Fruit fly (Drosophila melanogaster): ENCODE data around the gene CanA-14F.
A peak's percentile ranks its signal among the peaks of the same experiment; 100 is the strongest.

CanA-14F gene

dm6 chrX:16552567-16552966 is 34.4 kb downstream of the CanA-14F start (continued):
- TF ChIP-seq Nf-YB (GFP tag; optimal IDR thresholded peaks at IDR 0.05) (peak; percentile 62), ewg (GFP tag; optimal IDR thresholded peaks at IDR 0.05) (peak; percentile 49), pros (GFP tag; optimal IDR thresholded peaks at IDR 0.05) (no peak), CG17186 (GFP tag; optimal IDR thresholded peaks at IDR 0.05) (peak; percentile 8), C15 (GFP tag; IDR thresholded peaks at IDR 0.05) (0 out of 3 replicates have a peak, but pooled peaks have one; percentile 27), toy (GFP tag; IDR thresholded peaks at IDR 0.05) (no peak), CG8765 (GFP tag; IDR thresholded peaks at IDR 0.05) (no peak), CHES-1-like (GFP tag; optimal IDR thresholded peaks at IDR 0.05) (peak; percentile 47), Hmr (GFP tag; optimal IDR thresholded peaks at IDR 0.05) (peak; percentile 85)

DNA sequence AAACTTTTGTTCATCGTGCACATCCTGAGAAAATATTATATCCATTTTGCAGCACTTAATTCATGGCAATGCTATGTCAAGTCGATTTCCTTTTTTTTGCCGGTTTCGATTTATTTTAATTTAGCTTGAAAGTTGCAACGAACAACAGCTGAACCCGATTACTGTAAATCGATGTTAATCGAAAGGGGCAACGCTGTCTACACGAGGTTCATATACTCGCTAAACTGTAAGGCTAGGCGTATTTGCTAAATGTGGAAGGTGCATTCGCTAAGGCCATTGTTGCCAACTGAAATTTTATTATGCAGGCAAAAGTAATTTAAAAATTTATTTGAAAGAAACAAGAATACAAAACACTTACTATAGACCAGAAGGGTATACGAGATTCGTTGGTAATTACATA is 39.6 kb downstream of the CanA-14F start, which contains the start of gene CG9902:
Gene CG9902, minus strand, starts transcription at position 131 of the 400 bp plus-strand sequence.
- TF ChIP-seq CG9215 (GFP tag; IDR thresholded peaks at IDR 0.05) (peak; percentile 92), fu2 (GFP tag; optimal IDR thresholded peaks at IDR 0.05) (no peak), Dad (GFP tag; optimal IDR thresholded peaks at IDR 0.05) (peak; percentile 36), Scr (GFP tag; IDR thresholded peaks at IDR 0.05; ENCODE audit: partially characterized antibody) (peak; percentile 71), vnd (GFP tag; IDR thresholded peaks at IDR 0.05; ENCODE audit: partially characterized antibody) (peak; percentile 61; the same call in 2 of the 3 replicates), D19A (tag; optimal IDR thresholded peaks at IDR 0.05) (peak; percentile 38), E2f2 (GFP tag; IDR thresholded peaks at IDR 0.05) (peak; percentile 84), CG42726 (GFP tag; IDR thresholded peaks at IDR 0.05; ENCODE audit: partially characterized antibody) (peak; percentile 61), pho (GFP tag; optimal IDR thresholded peaks at IDR 0.05) (peak; percentile 11), CG6272 (GFP tag; IDR thresholded peaks at IDR 0.05) (no peak), kay (GFP tag; optimal IDR thresholded peaks at IDR 0.05) (no peak), HmgZ (tag; optimal IDR thresholded peaks at IDR 0.05) (peak; percentile 86), HHEX (GFP tag; optimal IDR thresholded peaks at IDR 0.05) (no peak), CG33213 (GFP tag; optimal IDR thresholded peaks at IDR 0.05) (peak; percentile 67), Sry-β (GFP tag; optimal IDR thresholded peaks at IDR 0.05) (no peak), otp (GFP tag; IDR thresholded peaks at IDR 0.05) (no peak), Bteb2 (GFP tag; optimal IDR thresholded peaks at IDR 0.05) (no peak), CG3163 (GFP tag; optimal IDR thresholded peaks at IDR 0.05) (peak; percentile 25), CG13624 (GFP tag; optimal IDR thresholded peaks at IDR 0.05) (peak; percentile 24), CG6791 (GFP tag; IDR thresholded peaks at IDR 0.05; ENCODE audit: partially characterized antibody) (peak; percentile 86), CHES-1-like (GFP tag; optimal IDR thresholded peaks at IDR 0.05) (no peak), CG12219 (GFP tag; optimal IDR thresholded peaks at IDR 0.05) (no peak), bab2 (GFP tag; optimal IDR thresholded peaks at IDR 0.05) (peak; percentile 1), Atf6 (GFP tag; IDR thresholded peaks at IDR 0.05) (no peak), zen (tag; optimal IDR thresholded peaks at IDR 0.05) (peak; percentile 58), CG10267 (tag; optimal IDR thresholded peaks at IDR 0.05) (peak; percentile 55), YL-1 (GFP tag; optimal IDR thresholded peaks at IDR 0.05) (peak; percentile 19), CG1603 (tag; optimal IDR thresholded peaks at IDR 0.05) (peak; percentile 87), sna (GFP tag; IDR thresholded peaks at IDR 0.05; ENCODE audit: partially characterized antibody) (peak; percentile 58; the same call in 1 of the 2 replicates), sug (tag; optimal IDR thresholded peaks at IDR 0.05) (peak; percentile 28), CG9797 (GFP tag; optimal IDR thresholded peaks at IDR 0.05) (peak; percentile 48), Med (GFP tag) (peak; percentile 86), CG11560 (tag; IDR thresholded peaks at IDR 0.05) (peak; percentile 71; the same call in 1 of the 3 replicates), phol (tag; optimal IDR thresholded peaks at IDR 0.05) (peak; percentile 55), jumu (GFP tag; optimal IDR thresholded peaks at IDR 0.05) (peak; percentile 8), en (GFP tag; optimal IDR thresholded peaks at IDR 0.05) (no peak), row (GFP tag; IDR thresholded peaks at IDR 0.05) (peak; percentile 21; the same call in 1 of the 3 replicates), CG6254 (GFP tag; optimal IDR thresholded peaks at IDR 0.05) (no peak), CG34224 (GFP tag; IDR thresholded peaks at IDR 0.05; ENCODE audit: partially characterized antibody) (peak; percentile 83), knrl (GFP tag; IDR thresholded peaks at IDR 0.05; ENCODE audit: partially characterized antibody) (peak; percentile 79), CG12391 (tag; optimal IDR thresholded peaks at IDR 0.05) (peak; percentile 7)
